Worm (Caenorhabditis elegans) whole organism, young adult: ENCODE results near the gene npr-21.

Experiments used
- B0336.3 ChIP-seq: fragments of 200-800 bp; sonication (Bioruptor generic); IDR thresholded peaks from 2 replicates; pipeline ENCODE4 v1.3.6; 2022; ENCODE audit warnings: missing genetic modification characterization, missing compliant biosample characterization
- F10E7.11 ChIP-seq: sonication (generic microtip); optimal IDR thresholded peaks from 2 replicates; lab custom pipeline; 2017; ENCODE audit warnings: mild to moderate bottlenecking, missing genetic modification characterization, moderate library complexity, missing compliant biosample characterization
- F52B5.7 ChIP-seq: sonication (generic microtip); optimal IDR thresholded peaks from 2 replicates; lab custom pipeline; 2016; ENCODE audit warnings: mild to moderate bottlenecking, missing genetic modification characterization, missing compliant biosample characterization
- ZK185.1 ChIP-seq: sonication (generic microtip); optimal IDR thresholded peaks from 2 replicates; lab custom pipeline; 2016; ENCODE audit warnings: mild to moderate bottlenecking, missing genetic modification characterization, missing compliant biosample characterization; ENCODE audit not compliant: poor library complexity, severe bottlenecking
- ama-1 ChIP-seq, 3 experiments: fragments of 150-350 bp in 1 of 3; sonication (generic microtip) in 2 of 3; optimal IDR thresholded peaks; 2 replicates each; lab custom pipeline; 2014 to 2018; ENCODE audit warnings: missing biosample characterization in 2 of 3, missing genetic modification characterization in 2 of 3, missing genetic modification reagents in 2 of 3
- attf-3 ChIP-seq: fragments of 200-800 bp; sonication (Bioruptor generic); conservative IDR thresholded peaks from 2 replicates; pipeline ENCODE4 v1.3.6; 2022; ENCODE audit warnings: missing genetic modification reagents, missing genetic modification characterization, missing compliant biosample characterization
- die-1 ChIP-seq: sonication (generic microtip); optimal IDR thresholded peaks from 2 replicates; lab custom pipeline; 2016; ENCODE audit warnings: missing genotype, mild to moderate bottlenecking, missing genetic modification characterization, missing compliant biosample characterization
- repo-1 ChIP-seq: sonication (generic microtip); optimal IDR thresholded peaks from 2 replicates; lab custom pipeline; 2017; ENCODE audit warnings: mild to moderate bottlenecking, missing genetic modification characterization, missing compliant biosample characterization
- sea-2 ChIP-seq: fragments of 200-800 bp; sonication (Bioruptor generic); IDR thresholded peaks from 2 replicates; pipeline ENCODE4 v1.3.6; 2022; ENCODE audit warnings: missing genetic modification characterization, missing compliant biosample characterization

ce11 chrX:17185696-17186430 is 28.1 kb upstream of the npr-21 start, which contains the start of gene sid-3:
- TF ChIP-seq die-1 (no peak), ZK185.1 (tag; lab: Kevin White, UChicago) (no peak), ama-1 (optimal IDR thresholded peaks at IDR 0.05; lab: Kevin White, UChicago) (no peak), ama-1 (GFP tag; optimal IDR thresholded peaks at IDR 0.05; lab: Kevin White, UChicago) (no peak), F52B5.7 (no peak), sea-2 (GFP tag; lab: Robert Waterston, UW) (no peak), attf-3 (GFP tag; lab: Robert Waterston, UW) (no peak), repo-1 (tag; lab: Kevin White, UChicago) (no peak), B0336.3 (no peak), F10E7.11 (no peak)
